Fruit fly (Drosophila melanogaster): Measurements from ENCODE around the gene CG5708.

dm6 chr2L:10220501-10221386 lies 5.9 kb downstream of the CG5708 start, which contains the start of the genes Npc1a and Prosalpha6:
- TF ChIP-seq Snoo (tag; optimal IDR thresholded peaks at IDR 0.05) (no peak), CG13204 (GFP tag; optimal IDR thresholded peaks at IDR 0.05) (no peak), CG10348 (GFP tag; IDR thresholded peaks at IDR 0.05) (no peak), CG32121 (GFP tag; IDR thresholded peaks at IDR 0.05) (no peak), Pif1B (GFP tag; optimal IDR thresholded peaks at IDR 0.05) (no peak), fd96Ca (GFP tag; IDR thresholded peaks at IDR 0.05) (no peak), CG8159 (tag; optimal IDR thresholded peaks at IDR 0.05) (no peak), gl (tag; optimal IDR thresholded peaks at IDR 0.05) (no peak), EcR (GFP tag; optimal IDR thresholded peaks at IDR 0.05) (no peak), CG15710 (tag; optimal IDR thresholded peaks at IDR 0.05) (peak; percentile 31), CG14655 (GFP tag; optimal IDR thresholded peaks at IDR 0.05) (no peak), CG4496 (GFP tag; IDR thresholded peaks at IDR 0.05) (no peak), CG9948 (tag; optimal IDR thresholded peaks at IDR 0.05) (no peak), CG34367 (tag; optimal IDR thresholded peaks at IDR 0.05) (no peak)
